Fruit fly (Drosophila melanogaster): ENCODE measurements around the gene CG12299.

Gene CG12299

dm6 chr2L:10750915-10751612 lies 13.9 kb downstream of the CG12299 start:
- TF ChIP-seq psq (optimal IDR thresholded peaks at IDR 0.05) (no peak), Sin3A (optimal IDR thresholded peaks at IDR 0.05) (no peak), h (optimal IDR thresholded peaks at IDR 0.05) (no peak), ttk (optimal IDR thresholded peaks at IDR 0.05) (no peak), Myc (optimal IDR thresholded peaks at IDR 0.05) (no peak), insv (optimal IDR thresholded peaks at IDR 0.05) (no peak)

- TF ChIP-seq Sin3A (optimal IDR thresholded peaks at IDR 0.05) (no peak), ttk (optimal IDR thresholded peaks at IDR 0.05) (no peak), h (optimal IDR thresholded peaks at IDR 0.05) (no peak), insv (optimal IDR thresholded peaks at IDR 0.05) (no peak), Myc (optimal IDR thresholded peaks at IDR 0.05) (no peak), psq (optimal IDR thresholded peaks at IDR 0.05) (no peak)
Measured at dm6 chr2L:10751879-10752620, 14.9 kb downstream of the CG12299 start.

dm6 chr2L:10752668-10753067 lies 15.5 kb downstream of the CG12299 start:
- TF ChIP-seq ttk (optimal IDR thresholded peaks at IDR 0.05): no peak
- TF ChIP-seq Myc (optimal IDR thresholded peaks at IDR 0.05): no peak
- TF ChIP-seq h (optimal IDR thresholded peaks at IDR 0.05): no peak
- TF ChIP-seq insv (optimal IDR thresholded peaks at IDR 0.05): no peak
- no peak for TF ChIP-seq psq (optimal IDR thresholded peaks at IDR 0.05)
- no peak for TF ChIP-seq Sin3A (optimal IDR thresholded peaks at IDR 0.05)

dm6 chr2L:10753618-10754017 lies 16.5 kb downstream of the CG12299 start:
- TF ChIP-seq insv (optimal IDR thresholded peaks at IDR 0.05): no peak

dm6 chr2L:10754599-10754998 lies 17.5 kb downstream of the CG12299 start:
- no peak for TF ChIP-seq psq (optimal IDR thresholded peaks at IDR 0.05)
- no peak for TF ChIP-seq h (optimal IDR thresholded peaks at IDR 0.05)
- TF ChIP-seq insv (optimal IDR thresholded peaks at IDR 0.05): no peak
- TF ChIP-seq ttk (optimal IDR thresholded peaks at IDR 0.05): no peak
- TF ChIP-seq Sin3A (optimal IDR thresholded peaks at IDR 0.05): no peak
- TF ChIP-seq Myc (optimal IDR thresholded peaks at IDR 0.05): no peak

dm6 chr2L:10756049-10756448 lies 18.9 kb downstream of the CG12299 start, which contains the start of gene CG17124:
CG17124 (minus strand) TSS chr2L:10756325.
- no peak for TF ChIP-seq psq (optimal IDR thresholded peaks at IDR 0.05)
- no peak for TF ChIP-seq Sin3A (optimal IDR thresholded peaks at IDR 0.05)
- no peak for TF ChIP-seq ttk (optimal IDR thresholded peaks at IDR 0.05)
- no peak for TF ChIP-seq insv (optimal IDR thresholded peaks at IDR 0.05)
- TF ChIP-seq h (optimal IDR thresholded peaks at IDR 0.05): no peak
- TF ChIP-seq Myc (optimal IDR thresholded peaks at IDR 0.05): no peak

dm6 chr2L:10757038-10757685 lies 20.0 kb downstream of the CG12299 start:
- TF ChIP-seq insv (optimal IDR thresholded peaks at IDR 0.05) (no peak), psq (optimal IDR thresholded peaks at IDR 0.05) (no peak), h (optimal IDR thresholded peaks at IDR 0.05) (no peak), Myc (optimal IDR thresholded peaks at IDR 0.05) (no peak), Sin3A (optimal IDR thresholded peaks at IDR 0.05) (no peak), ttk (optimal IDR thresholded peaks at IDR 0.05) (no peak)

- TF ChIP-seq Sin3A (optimal IDR thresholded peaks at IDR 0.05) (no peak), h (optimal IDR thresholded peaks at IDR 0.05) (no peak), insv (optimal IDR thresholded peaks at IDR 0.05) (no peak)
Measured at dm6 chr2L:10759624-10760023, 22.5 kb downstream of the CG12299 start.

- TF ChIP-seq Sin3A (optimal IDR thresholded peaks at IDR 0.05) (no peak), insv (optimal IDR thresholded peaks at IDR 0.05) (no peak), Myc (optimal IDR thresholded peaks at IDR 0.05) (no peak), ttk (optimal IDR thresholded peaks at IDR 0.05) (no peak), h (optimal IDR thresholded peaks at IDR 0.05) (no peak), psq (optimal IDR thresholded peaks at IDR 0.05) (no peak)
Measured at dm6 chr2L:10760422-10761166, 23.4 kb downstream of the CG12299 start, which contains the start of gene CG6495. CG6495 (plus strand) TSS chr2L:10761116.

dm6 chr2L:10767597-10768188 lies 30.5 kb downstream of the CG12299 start, which contains the start of gene Ubc2:
Ubc2 (minus strand) TSS chr2L:10768006.
- TF ChIP-seq Sin3A (optimal IDR thresholded peaks at IDR 0.05): no peak
- no peak for TF ChIP-seq psq (optimal IDR thresholded peaks at IDR 0.05)
- TF ChIP-seq Myc (optimal IDR thresholded peaks at IDR 0.05): no peak
- TF ChIP-seq insv (optimal IDR thresholded peaks at IDR 0.05): no peak
- no peak for TF ChIP-seq ttk (optimal IDR thresholded peaks at IDR 0.05)
- no peak for TF ChIP-seq h (optimal IDR thresholded peaks at IDR 0.05)

dm6 chr2L:10769708-10770107 lies 32.6 kb downstream of the CG12299 start, which contains the start of gene CG6724:
CG6724 (minus strand) TSS chr2L:10769952.
- TF ChIP-seq ttk (optimal IDR thresholded peaks at IDR 0.05) (no peak), h (optimal IDR thresholded peaks at IDR 0.05) (no peak), Myc (optimal IDR thresholded peaks at IDR 0.05) (no peak), insv (optimal IDR thresholded peaks at IDR 0.05) (no peak), psq (optimal IDR thresholded peaks at IDR 0.05) (no peak), Sin3A (optimal IDR thresholded peaks at IDR 0.05) (no peak)

Measured in Kc167 (cell line).